5 fruit fly cellular contexts compared by ENCODE assay signal in genomic region chr3L:347641-348405, dm6.
TF ChIP-seq lines count a peak whose summit lies in the region.

No protein-coding gene starts in this region.

- peak; percentile 26 for TF ChIP-seq CTCF in whole organism, embryonic (GFP tag; optimal IDR thresholded peaks at IDR 0.05; lab: Kevin White, UChicago)

TF ChIP-seq in whole organism, adult, 20 proteins besides CTCF, POLR2A, EP300 and RAD21 (continues in another document):
- TF ChIP-seq CG5204 (GFP tag; optimal IDR thresholded peaks at IDR 0.05; lab: Kevin White, UChicago) (no peak), CG7101 (tag; optimal IDR thresholded peaks at IDR 0.05; lab: Kevin White, UChicago) (peak; percentile 37), Crg-1 (GFP tag; optimal IDR thresholded peaks at IDR 0.05; lab: Kevin White, UChicago) (peak; percentile 39), CG1620 (GFP tag; optimal IDR thresholded peaks at IDR 0.05; lab: Kevin White, UChicago) (peak; percentile 15), kay (GFP tag; lab: Kevin White, UChicago; ENCODE audit: borderline replicate concordance) (no peak), ovo (GFP tag; optimal IDR thresholded peaks at IDR 0.05; lab: Kevin White, UChicago) (no peak), Mnt (GFP tag; optimal IDR thresholded peaks at IDR 0.05; lab: Kevin White, UChicago) (no peak), CG14711 (tag; optimal IDR thresholded peaks at IDR 0.05; lab: Kevin White, UChicago) (peak; percentile 16), bab1 (GFP tag; optimal IDR thresholded peaks at IDR 0.05; lab: Kevin White, UChicago) (peak; percentile 56), tj (GFP tag; optimal IDR thresholded peaks at IDR 0.05; lab: Kevin White, UChicago) (peak; percentile 66), CG12768 (GFP tag; optimal IDR thresholded peaks at IDR 0.05; lab: Kevin White, UChicago) (peak; percentile 37), toe (GFP tag; optimal IDR thresholded peaks at IDR 0.05; lab: Kevin White, UChicago) (no peak), cic (GFP tag; optimal IDR thresholded peaks at IDR 0.05; lab: Kevin White, UChicago) (no peak), Hr96 (GFP tag; optimal IDR thresholded peaks at IDR 0.05; lab: Kevin White, UChicago) (no peak), CG11617 (GFP tag; optimal IDR thresholded peaks at IDR 0.05; lab: Kevin White, UChicago) (peak; percentile 53), cnc (optimal IDR thresholded peaks at IDR 0.05; lab: Kevin White, UChicago) (no peak), Clk (GFP tag; optimal IDR thresholded peaks at IDR 0.05; lab: Kevin White, UChicago) (no peak), pad (GFP tag; optimal IDR thresholded peaks at IDR 0.05; lab: Kevin White, UChicago) (peak; percentile 96), CG7045 (GFP tag; optimal IDR thresholded peaks at IDR 0.05; lab: Kevin White, UChicago) (peak; percentile 25)

TF ChIP-seq in whole organism, embryonic, 481 proteins besides CTCF, POLR2A, EP300 and RAD21 (continues in another document):
- no peak for TF ChIP-seq CG3838 (GFP tag; optimal IDR thresholded peaks at IDR 0.05; lab: Kevin White, UChicago)
- TF ChIP-seq E2f2 (GFP tag; IDR thresholded peaks at IDR 0.05; lab: Robert Waterston, UW), result peak; percentile 28; the same call in 1 of the 2 replicates
- peak; percentile 75 for TF ChIP-seq CG5245 (GFP tag; optimal IDR thresholded peaks at IDR 0.05; lab: Kevin White, UChicago)
- TF ChIP-seq Atf-2 (GFP tag; optimal IDR thresholded peaks at IDR 0.05; lab: Kevin White, UChicago), result peak; percentile 67
- peak; percentile 44; the same call in 1 of the 3 replicates for TF ChIP-seq CG2889 (GFP tag; IDR thresholded peaks at IDR 0.05; lab: Robert Waterston, UW)
- peak; percentile 43 for TF ChIP-seq CG3065 (GFP tag; optimal IDR thresholded peaks at IDR 0.05; lab: Kevin White, UChicago)
- TF ChIP-seq Hr39 (optimal IDR thresholded peaks at IDR 0.05; lab: Kevin White, UChicago), result no peak
- no peak for TF ChIP-seq pzg (GFP tag; optimal IDR thresholded peaks at IDR 0.05; lab: Kevin White, UChicago)
- TF ChIP-seq CG8290 (GFP tag; optimal IDR thresholded peaks at IDR 0.05; lab: Kevin White, UChicago), result peak; percentile 38
- peak in 1 of 2 experiments; percentile 71 for TF ChIP-seq CG8290 (tag; optimal IDR thresholded peaks at IDR 0.05; lab: Kevin White, UChicago)
- peak; percentile 73 for TF ChIP-seq dati (GFP tag; IDR thresholded peaks at IDR 0.05; lab: Robert Waterston, UW)
- TF ChIP-seq CG10654 (GFP tag; optimal IDR thresholded peaks at IDR 0.05; lab: Kevin White, UChicago), result peak; percentile 70
- no peak for TF ChIP-seq GATAe (GFP tag; conservative IDR thresholded peaks at IDR 0.05; lab: Robert Waterston, UW)
- peak; percentile 33 for TF ChIP-seq p53 (GFP tag; optimal IDR thresholded peaks at IDR 0.05; lab: Kevin White, UChicago)
- peak; percentile 53 for TF ChIP-seq CG17802 (tag; optimal IDR thresholded peaks at IDR 0.05; lab: Kevin White, UChicago)
- peak; percentile 58 for TF ChIP-seq cg (GFP tag; optimal IDR thresholded peaks at IDR 0.05; lab: Kevin White, UChicago)
- peak; percentile 40 for TF ChIP-seq CG9437 (GFP tag; optimal IDR thresholded peaks at IDR 0.05; lab: Kevin White, UChicago)
- peak; percentile 69 for TF ChIP-seq wor (GFP tag; IDR thresholded peaks at IDR 0.05; lab: Robert Waterston, UW)

TF ChIP-seq in whole organism, prepupa, 60 proteins besides CTCF, POLR2A, EP300 and RAD21 (continues in another document):
- TF ChIP-seq Sox14 (GFP tag; optimal IDR thresholded peaks at IDR 0.05; lab: Kevin White, UChicago) (peak; percentile 91), CG4318 (GFP tag; optimal IDR thresholded peaks at IDR 0.05; lab: Kevin White, UChicago) (peak; percentile 86), dsx (GFP tag; optimal IDR thresholded peaks at IDR 0.05; lab: Kevin White, UChicago; ENCODE audit: poor library complexity, severe bottlenecking) (peak; percentile 78), Ets21C (GFP tag; optimal IDR thresholded peaks at IDR 0.05; lab: Kevin White, UChicago) (peak; percentile 72), CG34406 (GFP tag; optimal IDR thresholded peaks at IDR 0.05; lab: Kevin White, UChicago) (peak; percentile 77), fd85E (GFP tag; optimal IDR thresholded peaks at IDR 0.05; lab: Kevin White, UChicago) (no peak), OdsH (GFP tag; optimal IDR thresholded peaks at IDR 0.05; lab: Kevin White, UChicago) (peak; percentile 90), Blimp-1 (GFP tag; optimal IDR thresholded peaks at IDR 0.05; lab: Kevin White, UChicago) (peak; percentile 26), dac (GFP tag; optimal IDR thresholded peaks at IDR 0.05; lab: Kevin White, UChicago) (peak; percentile 89), CG10631 (GFP tag; optimal IDR thresholded peaks at IDR 0.05; lab: Kevin White, UChicago) (peak; percentile 91), CG32006 (GFP tag; optimal IDR thresholded peaks at IDR 0.05; lab: Kevin White, UChicago) (peak; percentile 95), svp (GFP tag; lab: Kevin White, UChicago) (peak; percentile 91), CG11294 (GFP tag; IDR thresholded peaks at IDR 0.05; lab: Robert Waterston, UW) (peak; percentile 79), acj6 (GFP tag; optimal IDR thresholded peaks at IDR 0.05; lab: Kevin White, UChicago) (peak; percentile 89), CG11902 (GFP tag; optimal IDR thresholded peaks at IDR 0.05; lab: Kevin White, UChicago) (peak; percentile 76), CG6792 (GFP tag; optimal IDR thresholded peaks at IDR 0.05; lab: Kevin White, UChicago) (peak; percentile 86), CG1621 (tag; optimal IDR thresholded peaks at IDR 0.05; lab: Kevin White, UChicago) (peak; percentile 79), Hr4 (GFP tag; optimal IDR thresholded peaks at IDR 0.05; lab: Kevin White, UChicago) (peak; percentile 95), topi (GFP tag; optimal IDR thresholded peaks at IDR 0.05; lab: Kevin White, UChicago) (peak; percentile 81)

TF ChIP-seq in whole organism, pupa, 21 proteins besides CTCF, POLR2A, EP300 and RAD21:
- TF ChIP-seq D1 (tag; optimal IDR thresholded peaks at IDR 0.05; lab: Kevin White, UChicago) (peak; percentile 36), Pif1A (GFP tag; optimal IDR thresholded peaks at IDR 0.05; lab: Kevin White, UChicago) (peak; percentile 90), fd96Ca (GFP tag; IDR thresholded peaks at IDR 0.05; lab: Robert Waterston, UW) (peak; percentile 91), CG15710 (tag; optimal IDR thresholded peaks at IDR 0.05; lab: Kevin White, UChicago) (peak; percentile 82), Ets98B (GFP tag; IDR thresholded peaks at IDR 0.05; lab: Robert Waterston, UW) (peak; percentile 93), CG34367 (tag; optimal IDR thresholded peaks at IDR 0.05; lab: Kevin White, UChicago) (peak; percentile 81), rn (GFP tag; IDR thresholded peaks at IDR 0.05; lab: Robert Waterston, UW) (peak; percentile 87), CG9948 (tag; optimal IDR thresholded peaks at IDR 0.05; lab: Kevin White, UChicago) (peak; percentile 82), gl (tag; optimal IDR thresholded peaks at IDR 0.05; lab: Kevin White, UChicago) (peak; percentile 72), EcR (GFP tag; optimal IDR thresholded peaks at IDR 0.05; lab: Kevin White, UChicago) (peak; percentile 55), CG4496 (GFP tag; IDR thresholded peaks at IDR 0.05; lab: Robert Waterston, UW) (peak; percentile 92), CG14655 (GFP tag; optimal IDR thresholded peaks at IDR 0.05; lab: Kevin White, UChicago) (peak; percentile 95), CG12605 (GFP tag; IDR thresholded peaks at IDR 0.05; lab: Robert Waterston, UW) (peak; percentile 83), CG10348 (GFP tag; IDR thresholded peaks at IDR 0.05; lab: Robert Waterston, UW) (0 out of 2 replicates have a peak, but pooled peaks have one; percentile 39), CG32121 (GFP tag; IDR thresholded peaks at IDR 0.05; lab: Robert Waterston, UW) (peak; percentile 90), CG17806 (tag; optimal IDR thresholded peaks at IDR 0.05; lab: Kevin White, UChicago) (peak; percentile 84), Pif1B (GFP tag; optimal IDR thresholded peaks at IDR 0.05; lab: Kevin White, UChicago) (peak; percentile 86), CG8159 (tag; optimal IDR thresholded peaks at IDR 0.05; lab: Kevin White, UChicago) (peak; percentile 83), CG13204 (GFP tag; optimal IDR thresholded peaks at IDR 0.05; lab: Kevin White, UChicago) (peak; percentile 53), CG8301 (tag; optimal IDR thresholded peaks at IDR 0.05; lab: Kevin White, UChicago) (peak; percentile 92), Snoo (tag; optimal IDR thresholded peaks at IDR 0.05; lab: Kevin White, UChicago) (peak; percentile 76)

TF ChIP-seq in whole organism, wandering third instar larva, 38 proteins besides CTCF, POLR2A, EP300 and RAD21 (continues in another document):
- TF ChIP-seq pan (optimal IDR thresholded peaks at IDR 0.05; lab: Kevin White, UChicago), result no peak
- TF ChIP-seq HLH106 (tag; optimal IDR thresholded peaks at IDR 0.05; lab: Kevin White, UChicago), result peak; percentile 39
- peak; percentile 85 for TF ChIP-seq ey (GFP tag; optimal IDR thresholded peaks at IDR 0.05; lab: Kevin White, UChicago)
- TF ChIP-seq usp (GFP tag; optimal IDR thresholded peaks at IDR 0.05; lab: Kevin White, UChicago), result no peak
- peak; percentile 76 for TF ChIP-seq psq (GFP tag; optimal IDR thresholded peaks at IDR 0.05; lab: Kevin White, UChicago)
- peak; percentile 75 for TF ChIP-seq br (GFP tag; optimal IDR thresholded peaks at IDR 0.05; lab: Kevin White, UChicago)
- TF ChIP-seq Sp1 (GFP tag; optimal IDR thresholded peaks at IDR 0.05; lab: Kevin White, UChicago), result peak; percentile 52
- TF ChIP-seq Mio (GFP tag; optimal IDR thresholded peaks at IDR 0.05; lab: Kevin White, UChicago), result no peak
- no peak for TF ChIP-seq Dif (GFP tag; optimal IDR thresholded peaks at IDR 0.05; lab: Kevin White, UChicago; ENCODE audit: partially characterized antibody)
- no peak for TF ChIP-seq Hr83 (GFP tag; optimal IDR thresholded peaks at IDR 0.05; lab: Kevin White, UChicago; ENCODE audit: poor library complexity, severe bottlenecking)
- TF ChIP-seq tai (GFP tag; optimal IDR thresholded peaks at IDR 0.05; lab: Kevin White, UChicago), result no peak
- no peak for TF ChIP-seq CrebA (GFP tag; optimal IDR thresholded peaks at IDR 0.05; lab: Kevin White, UChicago; ENCODE audit: borderline replicate concordance)
- TF ChIP-seq Vsx2 (GFP tag; optimal IDR thresholded peaks at IDR 0.05; lab: Kevin White, UChicago; ENCODE audit: partially characterized antibody), result no peak
- peak; percentile 78 for TF ChIP-seq fru (GFP tag; optimal IDR thresholded peaks at IDR 0.05; lab: Kevin White, UChicago)
- peak; percentile 6 for TF ChIP-seq sage (GFP tag; optimal IDR thresholded peaks at IDR 0.05; lab: Kevin White, UChicago)
- peak; percentile 15 for TF ChIP-seq Rel (GFP tag; optimal IDR thresholded peaks at IDR 0.05; lab: Kevin White, UChicago)
- TF ChIP-seq Rel (tag; optimal IDR thresholded peaks at IDR 0.05; lab: Kevin White, UChicago), result peak; percentile 24
- TF ChIP-seq brk (GFP tag; optimal IDR thresholded peaks at IDR 0.05; lab: Kevin White, UChicago), result peak; percentile 4
- no peak for TF ChIP-seq CG9705 (GFP tag; optimal IDR thresholded peaks at IDR 0.05; lab: Kevin White, UChicago)
- TF ChIP-seq Myc (optimal IDR thresholded peaks at IDR 0.05; lab: Kevin White, UChicago), result no peak
- no peak for TF ChIP-seq Dfd (GFP tag; optimal IDR thresholded peaks at IDR 0.05; lab: Kevin White, UChicago)
- peak; percentile 42 for TF ChIP-seq Jra (GFP tag; optimal IDR thresholded peaks at IDR 0.05; lab: Kevin White, UChicago)
- peak; percentile 40 for TF ChIP-seq dmrt93B (GFP tag; optimal IDR thresholded peaks at IDR 0.05; lab: Kevin White, UChicago)
